Fruit fly (Drosophila melanogaster) whole organism, embryonic: ENCODE results near the gene Ugt36D1.
A peak's percentile ranks its signal among the peaks of the same experiment; 100 is the strongest.

Source experiments
- CG12155 ChIP-seq: fragments of 200-800 bp; sonication (Bioruptor generic); optimal IDR thresholded peaks from 3 replicates; lab custom pipeline; 2016; ENCODE audit warnings: missing biosample characterization, missing genetic modification characterization
- CG1233 ChIP-seq: fragments of 200-800 bp; sonication (Bioruptor generic); optimal IDR thresholded peaks from 4 replicates; lab custom pipeline; 2018; ENCODE audit warnings: missing biosample characterization, mild to moderate bottlenecking, missing genetic modification characterization
- CG12942 ChIP-seq: fragments of 200-800 bp; sonication (Bioruptor generic); optimal IDR thresholded peaks from 3 replicates; lab custom pipeline; 2016; ENCODE audit warnings: missing biosample characterization, missing genetic modification characterization
- CG17359 ChIP-seq: fragments of 200-800 bp; sonication (Bioruptor generic); optimal IDR thresholded peaks from 3 replicates; lab custom pipeline; 2018; ENCODE audit warnings: missing biosample characterization, mild to moderate bottlenecking, missing genetic modification characterization, moderate library complexity
- CG17361 ChIP-seq: fragments of 200-800 bp; sonication (Bioruptor generic); IDR thresholded peaks from 3 replicates; pipeline ENCODE4 v1.3.6; 2022; ENCODE audit warnings: missing biosample characterization, missing genetic modification characterization
- CG17912 ChIP-seq: fragments of 200-800 bp; sonication (Bioruptor generic); optimal IDR thresholded peaks from 2 replicates; lab custom pipeline; 2018; ENCODE audit warnings: missing biosample characterization, mild to moderate bottlenecking, missing genetic modification characterization
- CG18011 ChIP-seq: fragments of 200-800 bp; sonication (Bioruptor generic); optimal IDR thresholded peaks from 2 replicates; lab custom pipeline; 2017; ENCODE audit warnings: missing biosample characterization, missing genetic modification characterization, mild to moderate bottlenecking, moderate library complexity, missing genotype
- CG18262 ChIP-seq: fragments of 200-800 bp; optimal IDR thresholded peaks from 3 replicates; lab custom pipeline; 2019; ENCODE audit warnings: missing biosample characterization, mild to moderate bottlenecking, missing genetic modification characterization, moderate library complexity
- CG1832 ChIP-seq: fragments of 200-800 bp; sonication (Bioruptor generic); optimal IDR thresholded peaks from 2 replicates; lab custom pipeline; 2017; ENCODE audit warnings: missing biosample characterization, mild to moderate bottlenecking, missing genetic modification characterization, inconsistent platforms
- CG18476 ChIP-seq: fragments of 200-800 bp; sonication (Bioruptor generic); optimal IDR thresholded peaks from 2 replicates; lab custom pipeline; 2016; ENCODE audit warnings: missing biosample characterization, mild to moderate bottlenecking, missing genetic modification characterization
- CG2875 ChIP-seq: fragments of 200-800 bp; sonication (Bioruptor generic); optimal IDR thresholded peaks from 2 replicates; lab custom pipeline; 2017; ENCODE audit warnings: missing biosample characterization, mild to moderate bottlenecking, missing genetic modification characterization, missing genetic modification reagents
- CG34376 ChIP-seq: fragments of 200-800 bp; sonication (Bioruptor generic); optimal IDR thresholded peaks from 2 replicates; lab custom pipeline; 2018; ENCODE audit warnings: missing biosample characterization, mild to moderate bottlenecking, missing genetic modification characterization
- CG43689 ChIP-seq: fragments of 200-800 bp; sonication (Bioruptor generic); IDR thresholded peaks from 2 replicates; pipeline ENCODE4 v1.3.6; 2022; ENCODE audit warnings: missing biosample characterization, missing genetic modification characterization
- CG4730 ChIP-seq: fragments of 200-800 bp; sonication (Bioruptor generic); IDR thresholded peaks from 2 replicates; pipeline ENCODE4 v1.3.6; 2022; ENCODE audit warnings: missing biosample characterization, missing genetic modification characterization
- CG8281 ChIP-seq: fragments of 200-800 bp; sonication (Bioruptor generic); optimal IDR thresholded peaks from 2 replicates; lab custom pipeline; 2018; ENCODE audit warnings: missing biosample characterization, mild to moderate bottlenecking, missing genetic modification characterization, moderate library complexity
- CG9215 ChIP-seq: fragments of 200-800 bp; sonication (Bioruptor generic); IDR thresholded peaks from 2 replicates; pipeline ENCODE4 v1.3.6; 2022; ENCODE audit warnings: missing biosample characterization, missing genetic modification characterization
- CrebB ChIP-seq: fragments of 200-800 bp; sonication (Bioruptor generic); optimal IDR thresholded peaks from 3 replicates; lab custom pipeline; 2018; ENCODE audit warnings: missing biosample characterization, mild to moderate bottlenecking, missing genetic modification characterization
- D ChIP-seq, 2 experiments: fragments of 200-800 bp in 1 of 2; fragments of >200 bp in 1 of 2; sonication (Bioruptor generic) in 1 of 2; optimal IDR thresholded peaks; 2 replicates in 1 of 2; 3 replicates in 1 of 2; lab custom pipeline; 2017; ENCODE audit warnings: mild to moderate bottlenecking in 1 of 2, missing biosample characterization in 1 of 2, missing genetic modification characterization in 1 of 2, missing genetic modification reagents in 1 of 2
- D19A ChIP-seq: fragments of 200-800 bp; optimal IDR thresholded peaks from 3 replicates; lab custom pipeline; 2019; ENCODE audit warnings: missing biosample characterization, mild to moderate bottlenecking, missing genetic modification characterization, moderate library complexity
- Dad ChIP-seq: fragments of 200-800 bp; sonication (Bioruptor generic); optimal IDR thresholded peaks from 3 replicates; lab custom pipeline; 2016; ENCODE audit warnings: missing biosample characterization, missing genetic modification characterization
- Elba2 ChIP-seq: fragments of 200-800 bp; sonication (Bioruptor generic); optimal IDR thresholded peaks from 3 replicates; lab custom pipeline; 2016; ENCODE audit warnings: missing biosample characterization, missing genetic modification characterization
- Ets97D ChIP-seq: fragments of 200-800 bp; sonication (Bioruptor generic); optimal IDR thresholded peaks from 3 replicates; lab custom pipeline; 2016; ENCODE audit warnings: missing biosample characterization, missing genetic modification characterization
- GATAe ChIP-seq: fragments of 200-800 bp; sonication (Bioruptor generic); conservative IDR thresholded peaks from 2 replicates; pipeline ENCODE4 v1.3.6; 2022; ENCODE audit warnings: missing biosample characterization, missing genetic modification characterization
- HHEX ChIP-seq: fragments of 200-800 bp; sonication (Bioruptor generic); optimal IDR thresholded peaks from 3 replicates; lab custom pipeline; 2017; ENCODE audit warnings: missing biosample characterization, mild to moderate bottlenecking, missing genetic modification characterization, missing genetic modification reagents
- Hr51 ChIP-seq, 2 experiments: fragments of 200-800 bp; sonication (Bioruptor generic); optimal IDR thresholded peaks; 2 replicates in 1 of 2; 3 replicates in 1 of 2; lab custom pipeline; 2016 to 2018; ENCODE audit warnings: missing biosample characterization in 2 of 2, missing genetic modification characterization in 2 of 2, mild to moderate bottlenecking in 1 of 2, moderate library complexity in 1 of 2
- Nf-YB ChIP-seq: fragments of 200-800 bp; sonication (Bioruptor generic); optimal IDR thresholded peaks from 3 replicates; lab custom pipeline; 2019; ENCODE audit warnings: missing biosample characterization, mild to moderate bottlenecking, missing genetic modification characterization, moderate library complexity
- Side ChIP-seq: fragments of 200-800 bp; sonication (Bioruptor generic); optimal IDR thresholded peaks from 2 replicates; lab custom pipeline; 2016; ENCODE audit warnings: missing biosample characterization, missing genetic modification characterization
- Sox100B ChIP-seq: fragments of 200-800 bp; sonication (Bioruptor generic); optimal IDR thresholded peaks from 3 replicates; lab custom pipeline; 2018; ENCODE audit warnings: missing biosample characterization, mild to moderate bottlenecking, missing genetic modification characterization
- Sox102F ChIP-seq: fragments of 200-800 bp; sonication (Bioruptor generic); optimal IDR thresholded peaks from 2 replicates; lab custom pipeline; 2018; ENCODE audit warnings: missing biosample characterization, mild to moderate bottlenecking, missing genetic modification characterization, moderate library complexity
- al ChIP-seq: fragments of 200-800 bp; sonication (Bioruptor generic); IDR thresholded peaks from 2 replicates; pipeline ENCODE4 v1.3.6; 2022; ENCODE audit warnings: missing biosample characterization, missing genetic modification characterization
- caup ChIP-seq: fragments of 200-800 bp; sonication (Bioruptor generic); optimal IDR thresholded peaks from 3 replicates; lab custom pipeline; 2017; ENCODE audit warnings: missing biosample characterization, mild to moderate bottlenecking, missing genetic modification characterization, moderate library complexity; ENCODE audit not compliant: severe bottlenecking
- cg ChIP-seq: fragments of 200-800 bp; sonication (Bioruptor generic); optimal IDR thresholded peaks from 3 replicates; lab custom pipeline; 2019; ENCODE audit warnings: missing biosample characterization, mild to moderate bottlenecking, missing genetic modification characterization, moderate library complexity
- chinmo ChIP-seq: fragments of 200-800 bp; sonication (Bioruptor generic); IDR thresholded peaks from 4 replicates; pipeline ENCODE4 v1.3.6; 2022; ENCODE audit warnings: missing biosample characterization, missing genetic modification characterization; ENCODE audit not compliant: partially characterized antibody
- jumu ChIP-seq: fragments of 200-800 bp; sonication (Bioruptor generic); optimal IDR thresholded peaks from 3 replicates; lab custom pipeline; 2016; ENCODE audit warnings: missing biosample characterization, missing genetic modification characterization
- kay ChIP-seq: fragments of 200-800 bp; sonication (Bioruptor generic); optimal IDR thresholded peaks from 2 replicates; lab custom pipeline; 2016; ENCODE audit warnings: missing biosample characterization, missing genetic modification characterization
- pho ChIP-seq: fragments of 200-800 bp; sonication (Bioruptor generic); optimal IDR thresholded peaks from 2 replicates; lab custom pipeline; 2016; ENCODE audit warnings: missing biosample characterization, missing genetic modification characterization
- sc ChIP-seq, 3 experiments: fragments of >200 bp in 2 of 3; fragments of 200-800 bp in 1 of 3; sonication (Bioruptor generic) in 1 of 3; optimal IDR thresholded peaks; 2 replicates in 2 of 3; 3 replicates in 1 of 3; lab custom pipeline; 2017; ENCODE audit warnings: mild to moderate bottlenecking in 1 of 3, missing biosample characterization in 1 of 3, missing genetic modification characterization in 1 of 3, missing genetic modification reagents in 1 of 3
- sens-2 ChIP-seq: fragments of 200-800 bp; sonication (Bioruptor generic); IDR thresholded peaks from 2 replicates; pipeline ENCODE4 v1.3.6; 2022; ENCODE audit warnings: missing biosample characterization, missing genetic modification characterization
- toy ChIP-seq: fragments of 200-800 bp; sonication (Bioruptor generic); IDR thresholded peaks from 2 replicates; pipeline ENCODE4 v1.3.6; 2022; ENCODE audit warnings: missing biosample characterization, missing genetic modification characterization
- yki ChIP-seq: fragments of >200 bp; optimal IDR thresholded peaks from 3 replicates; lab custom pipeline; 2018

The Ugt36D1 gene

dm6 chr2L:18830587-18831528, 7.5 kb downstream of the Ugt36D1 start, which contains the start of the genes CG17597 and ScpX (continued):
- TF ChIP-seq Dad (GFP tag; lab: Kevin White, UChicago) (peak; percentile 36), Elba2 (GFP tag; lab: Kevin White, UChicago) (peak; percentile 14), Sox100B (GFP tag; lab: Kevin White, UChicago) (peak; percentile 54), CG18476 (peak; percentile 68), CG1832 (GFP tag; lab: Kevin White, UChicago) (no peak), Side (peak; percentile 34), HHEX (GFP tag; lab: Kevin White, UChicago) (peak; percentile 39), CG34376 (GFP tag; lab: Kevin White, UChicago) (peak; percentile 27), CG9215 (peak; percentile 64), Ets97D (GFP tag; lab: Kevin White, UChicago) (peak; percentile 77), CrebB (tag; lab: Kevin White, UChicago) (peak; percentile 16), CG12942 (peak; percentile 45), CG4730 (GFP tag; lab: Robert Waterston, UW) (0 out of 2 replicates have a peak, but pooled peaks have one; percentile 17), toy (no peak), caup (GFP tag; lab: Kevin White, UChicago) (peak; percentile 34), cg (GFP tag; lab: Kevin White, UChicago) (no peak), jumu (GFP tag; lab: Kevin White, UChicago) (peak; percentile 75), GATAe (peak; percentile 80), D19A (tag; lab: Kevin White, UChicago) (peak; percentile 26), sc (optimal IDR thresholded peaks at IDR 0.05; lab: Kevin White, UChicago) (no peak), sc (GFP tag; optimal IDR thresholded peaks at IDR 0.05; lab: Kevin White, UChicago) (peak; percentile 18), CG2875 (GFP tag; lab: Kevin White, UChicago) (peak; percentile 35), Hr51 (GFP tag; optimal IDR thresholded peaks at IDR 0.05; lab: Kevin White, UChicago) (peak; percentile 13 to 58), Sox102F (GFP tag; lab: Kevin White, UChicago) (peak; percentile 59), CG12155 (GFP tag; lab: Kevin White, UChicago) (peak; percentile 65), CG18262 (tag; lab: Kevin White, UChicago) (peak; percentile 63), CG1233 (GFP tag; lab: Kevin White, UChicago) (peak; percentile 38), CG8281 (peak; percentile 34), sens-2 (GFP tag; lab: Robert Waterston, UW) (no peak), pho (peak; percentile 36), Nf-YB (GFP tag; lab: Kevin White, UChicago) (peak; percentile 27), kay (GFP tag; lab: Kevin White, UChicago) (peak; percentile 53), D (optimal IDR thresholded peaks at IDR 0.05; lab: Kevin White, UChicago) (no peak), D (GFP tag; optimal IDR thresholded peaks at IDR 0.05; lab: Kevin White, UChicago) (peak; percentile 7), CG17361 (GFP tag; lab: Robert Waterston, UW) (peak; percentile 84), CG17912 (GFP tag; lab: Kevin White, UChicago) (no peak), CG17359 (tag; lab: Kevin White, UChicago) (peak; percentile 54), CG18011 (GFP tag; lab: Kevin White, UChicago) (peak; percentile 36), al (no peak; the same call in 1 of the 2 replicates), CG43689 (GFP tag; lab: Robert Waterston, UW) (no peak), chinmo (GFP tag; lab: Robert Waterston, UW) (peak; percentile 90; the same call in 3 of the 4 replicates), yki (no peak)
